Fruit fly (Drosophila melanogaster): ENCODE data around the gene CG34132.

The CG34132 gene

DNA sequence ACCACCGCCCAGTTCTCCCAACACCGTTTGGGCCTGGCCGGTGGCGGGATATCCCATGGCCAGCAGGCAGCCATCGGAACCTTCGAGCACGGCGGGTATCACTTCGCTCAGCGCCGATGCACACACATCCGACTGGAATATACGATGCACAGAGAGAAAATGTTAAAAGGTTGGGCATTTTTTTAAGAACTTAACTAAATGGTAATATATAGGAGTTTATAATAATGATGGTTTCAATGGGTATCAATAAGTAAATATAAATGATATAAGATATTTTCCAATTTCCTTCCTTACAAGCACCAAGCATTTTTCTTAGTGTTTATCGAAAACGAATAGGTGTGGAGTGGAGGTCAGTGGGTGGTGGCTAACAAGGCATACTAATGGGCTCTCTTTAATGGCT lies 33.7 kb upstream of the CG34132 start (continued):
- TF ChIP-seq CG12391 (tag; optimal IDR thresholded peaks at IDR 0.05) (peak; percentile 39), Hr39 (optimal IDR thresholded peaks at IDR 0.05) (no peak), CG13624 (GFP tag; optimal IDR thresholded peaks at IDR 0.05) (no peak), dysf (GFP tag; IDR thresholded peaks at IDR 0.05) (peak; percentile 51; the same call in 2 of the 3 replicates), pita (GFP tag; optimal IDR thresholded peaks at IDR 0.05) (no peak), CG13775 (GFP tag; optimal IDR thresholded peaks at IDR 0.05) (no peak), CG7556 (GFP tag; optimal IDR thresholded peaks at IDR 0.05) (peak; percentile 53), en (GFP tag; optimal IDR thresholded peaks at IDR 0.05) (no peak), tap (tag; optimal IDR thresholded peaks at IDR 0.05) (peak; percentile 26), gem (tag; optimal IDR thresholded peaks at IDR 0.05) (peak; percentile 70), repo (GFP tag; optimal IDR thresholded peaks at IDR 0.05) (no peak), ATbp (GFP tag; optimal IDR thresholded peaks at IDR 0.05) (peak; percentile 5), CG15696 (tag; optimal IDR thresholded peaks at IDR 0.05) (no peak), CG1602 (GFP tag; optimal IDR thresholded peaks at IDR 0.05) (peak; percentile 1), CG13894 (tag; optimal IDR thresholded peaks at IDR 0.05) (no peak), Xbp1 (GFP tag; optimal IDR thresholded peaks at IDR 0.05) (peak; percentile 23), Deaf1 (tag; optimal IDR thresholded peaks at IDR 0.05) (peak; percentile 23), jigr1 (GFP tag; IDR thresholded peaks at IDR 0.05) (no peak), CG6813 (GFP tag; optimal IDR thresholded peaks at IDR 0.05) (peak; percentile 22), row (GFP tag; IDR thresholded peaks at IDR 0.05) (peak; percentile 62), prd (optimal IDR thresholded peaks at IDR 0.05) (no peak), prd (GFP tag; IDR thresholded peaks at IDR 0.05) (peak; percentile 70), Jarid2 (GFP tag; optimal IDR thresholded peaks at IDR 0.05) (no peak), pb (GFP tag; optimal IDR thresholded peaks at IDR 0.05) (no peak), vvl (GFP tag; IDR thresholded peaks at IDR 0.05) (peak; percentile 32; the same call in 1 of the 2 replicates), CG15073 (GFP tag; optimal IDR thresholded peaks at IDR 0.05) (no peak), nerfin-2 (GFP tag; IDR thresholded peaks at IDR 0.05; ENCODE audit: partially characterized antibody) (no peak), Aef1 (GFP tag; IDR thresholded peaks at IDR 0.05) (no peak), CG16863 (GFP tag; optimal IDR thresholded peaks at IDR 0.05) (no peak), gt (GFP tag; IDR thresholded peaks at IDR 0.05) (no peak), Oaz (GFP tag; IDR thresholded peaks at IDR 0.05) (no peak), CTCF (GFP tag; optimal IDR thresholded peaks at IDR 0.05) (no peak), tgo (GFP tag; IDR thresholded peaks at IDR 0.05) (peak; percentile 50), CG4617 (GFP tag; optimal IDR thresholded peaks at IDR 0.05; ENCODE audit: borderline replicate concordance) (no peak), NFAT (GFP tag; IDR thresholded peaks at IDR 0.05) (no peak), Hey (tag; optimal IDR thresholded peaks at IDR 0.05) (no peak), CG14050 (GFP tag; IDR thresholded peaks at IDR 0.05) (no peak), CG18599 (GFP tag; optimal IDR thresholded peaks at IDR 0.05) (peak; percentile 57), Usf (GFP tag; optimal IDR thresholded peaks at IDR 0.05) (no peak), Doc2 (GFP tag; IDR thresholded peaks at IDR 0.05) (no peak), fd64A (GFP tag; optimal IDR thresholded peaks at IDR 0.05) (no peak), CG10979 (tag; optimal IDR thresholded peaks at IDR 0.05) (peak; percentile 59), sens (GFP tag) (peak; percentile 79), stc (GFP tag; IDR thresholded peaks at IDR 0.05) (peak; percentile 28; the same call in 1 of the 2 replicates), cad (GFP tag; optimal IDR thresholded peaks at IDR 0.05) (no peak), CG15269 (tag; optimal IDR thresholded peaks at IDR 0.05) (peak; percentile 35), CrebB (tag; optimal IDR thresholded peaks at IDR 0.05) (no peak), NK7.1 (GFP tag; optimal IDR thresholded peaks at IDR 0.05) (no peak), eve (GFP tag; optimal IDR thresholded peaks at IDR 0.05) (peak in 1 of 2 experiments; percentile 43), Lpt (GFP tag; optimal IDR thresholded peaks at IDR 0.05) (no peak), Taf1 (GFP tag; IDR thresholded peaks at IDR 0.05) (no peak), NfI (GFP tag; optimal IDR thresholded peaks at IDR 0.05) (no peak), chinmo (GFP tag; IDR thresholded peaks at IDR 0.05; ENCODE audit: partially characterized antibody) (no peak)

Data from whole organism, embryonic.